Worm (Caenorhabditis elegans) whole organism, midembryonic: ENCODE data around the gene gcy-33.

Experiments used
- T22C8.4 ChIP-seq: fragments of 200-800 bp; sonication (Bioruptor generic); IDR thresholded peaks from 2 replicates; pipeline ENCODE4 v1.3.6; 2022; ENCODE audit warnings: missing genetic modification characterization, missing compliant biosample characterization
- cog-1 ChIP-seq: sonication (generic microtip); optimal IDR thresholded peaks from 2 replicates; lab custom pipeline; 2016; ENCODE audit warnings: missing genetic modification characterization, missing compliant biosample characterization
- flt-1 ChIP-seq: fragments of 200-800 bp; sonication (Bioruptor generic); IDR thresholded peaks from 2 replicates; pipeline ENCODE4 v1.3.6; 2022; ENCODE audit warnings: missing genetic modification characterization, missing compliant biosample characterization
- klf-2 ChIP-seq: fragments of 200-800 bp; sonication (Bioruptor generic); conservative IDR thresholded peaks from 2 replicates; pipeline ENCODE4 v1.3.6; 2022; ENCODE audit warnings: missing genetic modification reagents, missing genetic modification characterization, missing compliant biosample characterization
- med-1 ChIP-seq: sonication (generic microtip); optimal IDR thresholded peaks from 2 replicates; lab custom pipeline; 2017; ENCODE audit warnings: missing genetic modification characterization, mild to moderate bottlenecking, missing compliant biosample characterization, antibody characterized with exemption, missing genetic modification reagents; ENCODE audit not compliant: insufficient read depth
- ref-1 ChIP-seq: fragments of 200-800 bp; sonication (Bioruptor generic); conservative IDR thresholded peaks from 2 replicates; pipeline ENCODE4 v1.3.6; 2022; ENCODE audit warnings: missing genetic modification reagents, missing genetic modification characterization, missing compliant biosample characterization
- tab-1 ChIP-seq: fragments of 200-800 bp; sonication (Bioruptor generic); IDR thresholded peaks from 2 replicates; pipeline ENCODE4 v1.3.6; 2022; ENCODE audit warnings: missing genetic modification characterization, missing compliant biosample characterization
- ztf-23 ChIP-seq: fragments of 200-800 bp; sonication (Bioruptor generic); IDR thresholded peaks from 2 replicates; pipeline ENCODE4 v1.3.6; 2022; ENCODE audit warnings: missing genetic modification reagents, missing genetic modification characterization, missing compliant biosample characterization
- ztf-29 ChIP-seq: fragments of 200-800 bp; sonication (Bioruptor generic); IDR thresholded peaks from 2 replicates; pipeline ENCODE4 v1.3.6; 2022; ENCODE audit warnings: missing genetic modification reagents, missing genetic modification characterization, missing compliant biosample characterization

Gene gcy-33

ce11 chrV:11947414-11947954 is 54.1 kb downstream of the gcy-33 start:
- TF ChIP-seq T22C8.4 (GFP tag; lab: Robert Waterston, UW) (no peak), ztf-29 (GFP tag; lab: Robert Waterston, UW) (no peak), cog-1 (tag; lab: Kevin White, UChicago) (no peak), tab-1 (GFP tag; lab: Robert Waterston, UW) (no peak), med-1 (GFP tag; lab: Kevin White, UChicago) (no peak), klf-2 (no peak), flt-1 (GFP tag; lab: Robert Waterston, UW) (no peak), ztf-23 (GFP tag; lab: Robert Waterston, UW) (no peak), ref-1 (GFP tag; lab: Robert Waterston, UW) (no peak)

DNA sequence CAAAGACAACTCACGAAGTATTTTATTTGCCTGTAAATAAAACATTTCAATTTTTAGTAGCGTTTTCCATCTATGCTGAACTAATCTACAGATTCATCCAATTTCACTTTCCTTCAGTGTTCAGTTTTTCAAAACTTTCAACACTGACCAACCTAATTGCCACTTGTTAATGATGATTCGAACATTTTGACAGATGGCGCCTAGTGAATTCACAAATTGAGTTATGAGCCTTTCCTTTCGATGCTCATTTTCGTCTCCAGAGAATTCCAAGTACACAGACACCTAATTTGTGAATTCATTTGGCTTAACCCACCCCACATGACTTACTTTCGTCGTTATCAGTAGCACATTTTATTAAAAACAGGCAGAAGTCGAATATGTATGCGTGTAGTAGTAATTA is 54.8 kb downstream of the gcy-33 start:
- TF ChIP-seq ztf-29 (GFP tag; lab: Robert Waterston, UW) (no peak), med-1 (GFP tag; lab: Kevin White, UChicago) (no peak), ref-1 (GFP tag; lab: Robert Waterston, UW) (no peak), cog-1 (tag; lab: Kevin White, UChicago) (no peak), tab-1 (GFP tag; lab: Robert Waterston, UW) (no peak), flt-1 (GFP tag; lab: Robert Waterston, UW) (no peak), T22C8.4 (GFP tag; lab: Robert Waterston, UW) (no peak), ztf-23 (GFP tag; lab: Robert Waterston, UW) (no peak), klf-2 (no peak)
